Worm (Caenorhabditis elegans): ENCODE data around the gene mask-1.

The mask-1 gene

ce11 chrIV:10421256-10421655 is 46.6 kb downstream of the mask-1 start:
- TF ChIP-seq nhr-27 (tag; optimal IDR thresholded peaks at IDR 0.05) = no peak
- peak; percentile 50; the same call in 1 of the 2 replicates for TF ChIP-seq attf-3 (GFP tag; conservative IDR thresholded peaks at IDR 0.05)
- no peak for TF ChIP-seq sea-2 (GFP tag; IDR thresholded peaks at IDR 0.05)
- TF ChIP-seq B0261.1 (tag; optimal IDR thresholded peaks at IDR 0.05) = no peak
- no peak for TF ChIP-seq athp-1 (tag; optimal IDR thresholded peaks at IDR 0.05)
- TF ChIP-seq tlf-1 (GFP tag; optimal IDR thresholded peaks at IDR 0.05) = no peak
- TF ChIP-seq nfya-2 (GFP tag; IDR thresholded peaks at IDR 0.05) = no peak
- no peak for TF ChIP-seq ztf-6 (GFP tag; IDR thresholded peaks at IDR 0.05)
- TF ChIP-seq F39B2.1 (GFP tag; IDR thresholded peaks at IDR 0.05) = no peak
- TF ChIP-seq Y53F4B.3 (GFP tag; IDR thresholded peaks at IDR 0.05) = no peak
- TF ChIP-seq hrde-1 (tag; optimal IDR thresholded peaks at IDR 0.05; ENCODE audit: borderline replicate concordance) = no peak
- TF ChIP-seq egl-44 (GFP tag; IDR thresholded peaks at IDR 0.05) = no peak
- no peak for TF ChIP-seq lin-35 (GFP tag; optimal IDR thresholded peaks at IDR 0.05)
- no peak for TF ChIP-seq bed-1 (GFP tag; IDR thresholded peaks at IDR 0.05)
- no peak for TF ChIP-seq D2030.7 (GFP tag; IDR thresholded peaks at IDR 0.05)
- TF ChIP-seq xnd-1 (tag; optimal IDR thresholded peaks at IDR 0.05) = no peak
- peak; percentile 53; the same call in 1 of the 2 replicates for TF ChIP-seq hmg-1.2 (GFP tag; IDR thresholded peaks at IDR 0.05)
- no peak for TF ChIP-seq ztf-26 (tag; optimal IDR thresholded peaks at IDR 0.05)

- TF ChIP-seq snpc-4 (GFP tag; optimal IDR thresholded peaks at IDR 0.05) (no peak), snpc-4 (tag; optimal IDR thresholded peaks at IDR 0.05) (peak in 1 of 4 experiments; percentile 11), efl-1 (GFP tag; optimal IDR thresholded peaks at IDR 0.05) (no peak), attf-3 (GFP tag; conservative IDR thresholded peaks at IDR 0.05) (0 out of 2 replicates have a peak, but pooled peaks have one; percentile 32)
Observed at ce11 chrIV:10422230-10422629, 47.5 kb downstream of the mask-1 start.

DNA sequence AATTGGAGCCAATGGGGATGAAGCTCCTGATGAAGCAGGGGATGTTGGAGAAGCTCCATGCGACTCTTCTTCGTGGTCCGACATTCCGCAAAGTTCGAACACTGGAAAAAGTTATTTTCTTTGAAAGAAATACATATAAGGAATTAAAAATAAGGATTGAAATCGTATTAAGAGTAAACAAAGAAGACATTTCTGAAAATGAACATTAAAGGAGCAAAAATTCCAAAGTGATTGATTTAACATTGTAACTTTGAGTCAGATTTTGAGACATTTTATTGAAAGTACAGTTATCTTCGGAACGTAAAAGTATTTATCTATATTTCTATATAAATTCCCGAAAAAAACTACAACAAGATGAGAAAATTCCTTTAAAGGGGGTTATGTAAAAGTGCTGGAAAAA is 49.8 kb downstream of the mask-1 start, which contains the start of gene F13B12.1:
F13B12.1 (minus strand) TSS at position 101 of the 400 bp plus-strand sequence.
- no peak for TF ChIP-seq F39B2.1 (GFP tag; IDR thresholded peaks at IDR 0.05)
- no peak for TF ChIP-seq ztf-6 (GFP tag; IDR thresholded peaks at IDR 0.05)
- no peak for TF ChIP-seq snpc-3.4 (tag; optimal IDR thresholded peaks at IDR 0.05)
- TF ChIP-seq F10E7.11 (tag; optimal IDR thresholded peaks at IDR 0.05) = no peak

ce11 chrIV:10425129-10425528 is 50.4 kb downstream of the mask-1 start:
- no peak for TF ChIP-seq mxl-1 (tag; optimal IDR thresholded peaks at IDR 0.05)
- TF ChIP-seq lin-26 (GFP tag; IDR thresholded peaks at IDR 0.05) = no peak
- TF ChIP-seq K12H6.12 (tag; optimal IDR thresholded peaks at IDR 0.05) = no peak
- no peak for TF ChIP-seq B0261.1 (tag; optimal IDR thresholded peaks at IDR 0.05)
- TF ChIP-seq nhr-80 (tag; optimal IDR thresholded peaks at IDR 0.05) = peak; percentile 16
- TF ChIP-seq hmg-1.2 (GFP tag; IDR thresholded peaks at IDR 0.05) = no peak
- no peak for TF ChIP-seq hsf-1 (GFP tag; IDR thresholded peaks at IDR 0.05)
- TF ChIP-seq hrde-1 (tag; optimal IDR thresholded peaks at IDR 0.05; ENCODE audit: borderline replicate concordance) = no peak
- TF ChIP-seq chd-7 (tag; optimal IDR thresholded peaks at IDR 0.05) = no peak
- peak; percentile 9 for TF ChIP-seq attf-5 (GFP tag; optimal IDR thresholded peaks at IDR 0.05)
- peak; percentile 98 for TF ChIP-seq attf-3 (GFP tag; conservative IDR thresholded peaks at IDR 0.05)
- TF ChIP-seq lsl-1 (GFP tag; optimal IDR thresholded peaks at IDR 0.05) = peak; percentile 90
- no peak for TF ChIP-seq hmg-20 (GFP tag; IDR thresholded peaks at IDR 0.05)
- TF ChIP-seq F37B4.10 (GFP tag; IDR thresholded peaks at IDR 0.05) = no peak
- no peak for TF ChIP-seq C06A6.2 (GFP tag; conservative IDR thresholded peaks at IDR 0.05)
- TF ChIP-seq B0019.2 (GFP tag; conservative IDR thresholded peaks at IDR 0.05) = no peak
- TF ChIP-seq B0336.3 (GFP tag; IDR thresholded peaks at IDR 0.05) = no peak
- no peak for TF ChIP-seq madf-8 (GFP tag; conservative IDR thresholded peaks at IDR 0.05)
- no peak for TF ChIP-seq sdz-38 (tag; optimal IDR thresholded peaks at IDR 0.05)
- no peak for TF ChIP-seq K11D2.4 (GFP tag; IDR thresholded peaks at IDR 0.05)
- TF ChIP-seq Y67H2A.10 (GFP tag; conservative IDR thresholded peaks at IDR 0.05) = no peak
- no peak for TF ChIP-seq cebp-2 (GFP tag; IDR thresholded peaks at IDR 0.05)
- TF ChIP-seq ceh-40 (GFP tag; IDR thresholded peaks at IDR 0.05) = no peak
- TF ChIP-seq ztf-3 (GFP tag; optimal IDR thresholded peaks at IDR 0.05) = no peak
- TF ChIP-seq nfyb-1 (GFP tag; IDR thresholded peaks at IDR 0.05) = no peak
- no peak for TF ChIP-seq bed-1 (GFP tag; IDR thresholded peaks at IDR 0.05)
